Worm (Caenorhabditis elegans): Measurements from ENCODE around the gene pals-17.

Gene pals-17

ce11 chrIII:1389988-1390387 lies 1.7 kb downstream of the pals-17 start (continued):
- TF ChIP-seq pha-4 (GFP tag; IDR thresholded peaks at IDR 0.05) (no peak), pha-4 (tag; optimal IDR thresholded peaks at IDR 0.05) (no peak), dmd-6 (GFP tag; IDR thresholded peaks at IDR 0.05) (peak; percentile 75), nhr-28 (tag; optimal IDR thresholded peaks at IDR 0.05) (peak; percentile 83), Y48G9A.11 (GFP tag; IDR thresholded peaks at IDR 0.05) (no peak), F49E8.2 (tag; optimal IDR thresholded peaks at IDR 0.05; ENCODE audit: borderline replicate concordance) (no peak)

- TF ChIP-seq nhr-28 (tag; optimal IDR thresholded peaks at IDR 0.05) = peak; percentile 23
- TF ChIP-seq daf-16 (GFP tag; optimal IDR thresholded peaks at IDR 0.05) = no peak
- peak; percentile 59 for TF ChIP-seq daf-16 (tag; optimal IDR thresholded peaks at IDR 0.05)
- TF ChIP-seq F49E8.2 (tag; optimal IDR thresholded peaks at IDR 0.05; ENCODE audit: borderline replicate concordance) = no peak
- no peak for TF ChIP-seq F44E2.7 (GFP tag; IDR thresholded peaks at IDR 0.05)
- TF ChIP-seq lin-38 (GFP tag; IDR thresholded peaks at IDR 0.05) = no peak
- peak in 1 of 2 experiments; percentile 82 for TF ChIP-seq unc-62 (GFP tag; optimal IDR thresholded peaks at IDR 0.05 in 1 of 2)
- TF ChIP-seq unc-62 (tag; optimal IDR thresholded peaks at IDR 0.05) = no peak
- TF ChIP-seq hlh-30 (tag; optimal IDR thresholded peaks at IDR 0.05; ENCODE audit: insufficient read depth) = peak; percentile 26
- TF ChIP-seq dmd-6 (GFP tag; IDR thresholded peaks at IDR 0.05) = peak; percentile 34; the same call in 1 of the 2 replicates
- TF ChIP-seq hlh-11 (tag; optimal IDR thresholded peaks at IDR 0.05) = peak; percentile 55
- TF ChIP-seq T20F7.1 (GFP tag; optimal IDR thresholded peaks at IDR 0.05) = no peak
- no peak for TF ChIP-seq php-3 (GFP tag; IDR thresholded peaks at IDR 0.05)
- TF ChIP-seq unc-39 (tag; optimal IDR thresholded peaks at IDR 0.05) = no peak
- TF ChIP-seq pqm-1 (tag; optimal IDR thresholded peaks at IDR 0.05) = peak; percentile 1
- TF ChIP-seq dmd-9 (GFP tag; IDR thresholded peaks at IDR 0.05) = no peak
- TF ChIP-seq daf-19 (GFP tag; conservative IDR thresholded peaks at IDR 0.05) = no peak
- peak; percentile 70 for TF ChIP-seq dve-1 (tag; optimal IDR thresholded peaks at IDR 0.05; ENCODE audit: insufficient read depth)
- no peak for TF ChIP-seq unc-130 (GFP tag; optimal IDR thresholded peaks at IDR 0.05)
- no peak for TF ChIP-seq ztf-11 (tag; optimal IDR thresholded peaks at IDR 0.05)
These were observed 3.2 kb downstream of the pals-17 start, which contains the start of gene pals-20 for ce11 chrIII:1388274-1389058. Gene pals-20, minus strand, starts transcription at chrIII:1388324.

ce11 chrIII:1384694-1385093 lies 7.0 kb downstream of the pals-17 start:
- TF ChIP-seq hlh-11 (tag; optimal IDR thresholded peaks at IDR 0.05) = peak; percentile 22
- TF ChIP-seq set-16 (GFP tag; IDR thresholded peaks at IDR 0.05) = no peak
- no peak for TF ChIP-seq pha-4 (GFP tag; IDR thresholded peaks at IDR 0.05)
- TF ChIP-seq pha-4 (tag; optimal IDR thresholded peaks at IDR 0.05) = no peak
- no peak for TF ChIP-seq dve-1 (tag; optimal IDR thresholded peaks at IDR 0.05; ENCODE audit: insufficient read depth)
- TF ChIP-seq dmd-6 (GFP tag; IDR thresholded peaks at IDR 0.05) = peak; percentile 53
- TF ChIP-seq saeg-2 (GFP tag; IDR thresholded peaks at IDR 0.05) = no peak
- TF ChIP-seq nhr-48 (tag; optimal IDR thresholded peaks at IDR 0.05) = no peak
- TF ChIP-seq ceh-28 (tag; optimal IDR thresholded peaks at IDR 0.05) = no peak
- TF ChIP-seq daf-19 (GFP tag; conservative IDR thresholded peaks at IDR 0.05) = no peak
- TF ChIP-seq pqm-1 (tag; optimal IDR thresholded peaks at IDR 0.05) = peak; percentile 54
- no peak for TF ChIP-seq daf-16 (GFP tag; optimal IDR thresholded peaks at IDR 0.05)
- TF ChIP-seq daf-16 (tag; optimal IDR thresholded peaks at IDR 0.05) = peak; percentile 39
- TF ChIP-seq F26F4.8 (GFP tag; conservative IDR thresholded peaks at IDR 0.05) = no peak
- TF ChIP-seq ztf-11 (tag; optimal IDR thresholded peaks at IDR 0.05) = no peak
- peak; percentile 50 for TF ChIP-seq nhr-28 (tag; optimal IDR thresholded peaks at IDR 0.05)
- no peak for TF ChIP-seq spr-1 (tag; optimal IDR thresholded peaks at IDR 0.05)
- TF ChIP-seq zfp-2 (tag; optimal IDR thresholded peaks at IDR 0.05) = no peak
- TF ChIP-seq lir-3 (tag; optimal IDR thresholded peaks at IDR 0.05) = no peak
- no peak for TF ChIP-seq tra-1 (GFP tag; IDR thresholded peaks at IDR 0.05)

- TF ChIP-seq unc-39 (tag; optimal IDR thresholded peaks at IDR 0.05) (no peak), nhr-77 (tag; optimal IDR thresholded peaks at IDR 0.05) (peak; percentile 32), mep-1 (tag; optimal IDR thresholded peaks at IDR 0.05) (no peak), nhr-25 (tag; optimal IDR thresholded peaks at IDR 0.05; ENCODE audit: borderline replicate concordance, insufficient read depth) (no peak), nhr-28 (tag; optimal IDR thresholded peaks at IDR 0.05) (peak; percentile 94), dmd-6 (GFP tag; IDR thresholded peaks at IDR 0.05) (peak; percentile 80), pqm-1 (tag; optimal IDR thresholded peaks at IDR 0.05) (peak; percentile 88), daf-16 (GFP tag; optimal IDR thresholded peaks at IDR 0.05) (no peak), daf-16 (tag; optimal IDR thresholded peaks at IDR 0.05) (peak; percentile 43), unc-130 (GFP tag; optimal IDR thresholded peaks at IDR 0.05) (no peak), zfp-2 (tag; optimal IDR thresholded peaks at IDR 0.05) (no peak), hlh-11 (tag; optimal IDR thresholded peaks at IDR 0.05) (peak; percentile 49), nhr-237 (tag; optimal IDR thresholded peaks at IDR 0.05) (no peak)
These were observed 7.6 kb downstream of the pals-17 start, which contains the start of the genes fbxa-138 and Y82E9BR.5 for ce11 chrIII:1384092-1384491. Gene fbxa-138, minus strand, starts transcription at chrIII:1384252. Gene Y82E9BR.5, plus strand, starts transcription at chrIII:1384370.
